Worm (Caenorhabditis elegans): ENCODE results near the gene Y38E10A.33.

DNA sequence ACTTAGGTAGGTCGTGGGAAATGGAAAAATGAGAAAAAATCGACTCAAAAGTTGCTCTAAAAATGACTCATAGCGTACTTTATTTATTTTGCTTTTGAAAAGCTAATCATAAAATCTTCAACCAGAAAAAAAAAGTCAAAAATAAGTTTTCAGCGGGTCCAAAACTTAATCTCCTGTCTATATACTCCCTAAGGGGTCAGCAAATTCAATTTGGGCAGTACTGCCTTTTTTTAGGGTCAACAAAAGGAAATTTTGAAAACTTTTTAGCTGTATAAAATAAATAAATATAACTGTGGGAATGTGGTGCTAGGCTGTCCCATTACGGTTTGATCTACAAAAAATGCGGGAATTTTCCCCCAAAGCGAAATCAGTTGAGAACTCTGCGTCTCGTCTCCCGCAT is 10.1 kb downstream of the Y38E10A.33 start:
- TF ChIP-seq nhr-76 (tag; optimal IDR thresholded peaks at IDR 0.05) = no peak
- TF ChIP-seq pha-4 (tag; optimal IDR thresholded peaks at IDR 0.05) = no peak
- TF ChIP-seq ama-1 (optimal IDR thresholded peaks at IDR 0.05) = no peak
- TF ChIP-seq elt-3 (tag; optimal IDR thresholded peaks at IDR 0.05) = no peak
- no peak for TF ChIP-seq lin-39 (tag; optimal IDR thresholded peaks at IDR 0.05)
- no peak for TF ChIP-seq nhr-25 (tag; optimal IDR thresholded peaks at IDR 0.05)
- TF ChIP-seq ZK546.5 (tag; optimal IDR thresholded peaks at IDR 0.05) = no peak
- no peak for TF ChIP-seq ztf-4 (tag; optimal IDR thresholded peaks at IDR 0.05)
- TF ChIP-seq ztf-11 (tag; optimal IDR thresholded peaks at IDR 0.05) = no peak
- TF ChIP-seq egl-27 (tag; optimal IDR thresholded peaks at IDR 0.05) = no peak
- no peak for TF ChIP-seq nhr-28 (tag; optimal IDR thresholded peaks at IDR 0.05)
- TF ChIP-seq unc-39 (tag; optimal IDR thresholded peaks at IDR 0.05) = no peak
- TF ChIP-seq nhr-237 (tag; optimal IDR thresholded peaks at IDR 0.05) = no peak
- no peak for TF ChIP-seq aly-2 (tag; optimal IDR thresholded peaks at IDR 0.05)
